Fruit fly (Drosophila melanogaster) whole organism, embryonic: ENCODE measurements around the gene sgll.

ENCODE experiments used
- Awh ChIP-seq: fragments of 200-800 bp; sonication (Bioruptor generic); IDR thresholded peaks from 2 replicates; pipeline ENCODE4, ENCODE4 v1.3.6; 2022; ENCODE audit warnings: missing biosample characterization, missing genetic modification characterization
- CG10274 ChIP-seq: fragments of 200-800 bp; sonication (Bioruptor generic); optimal IDR thresholded peaks from 3 replicates; lab custom pipeline; 2017; ENCODE audit warnings: missing biosample characterization, mild to moderate bottlenecking, missing genetic modification characterization
- CG10959 ChIP-seq: fragments of 200-800 bp; sonication (Bioruptor generic); IDR thresholded peaks from 2 replicates; pipeline ENCODE4 v1.3.6; 2022; ENCODE audit warnings: missing biosample characterization, missing genetic modification characterization
- CG11398 ChIP-seq: fragments of 200-800 bp; sonication (Bioruptor generic); optimal IDR thresholded peaks from 2 replicates; lab custom pipeline; 2016; ENCODE audit warnings: missing biosample characterization, missing genetic modification characterization
- CG12104 ChIP-seq: fragments of 200-800 bp; sonication (Bioruptor generic); optimal IDR thresholded peaks from 3 replicates; lab custom pipeline; 2016; ENCODE audit warnings: missing biosample characterization, missing genetic modification characterization
- CG12155 ChIP-seq: fragments of 200-800 bp; sonication (Bioruptor generic); optimal IDR thresholded peaks from 3 replicates; lab custom pipeline; 2016; ENCODE audit warnings: missing biosample characterization, missing genetic modification characterization
- CG12659 ChIP-seq: fragments of 200-800 bp; sonication (Bioruptor generic); optimal IDR thresholded peaks from 3 replicates; lab custom pipeline; 2017; ENCODE audit warnings: mild to moderate bottlenecking, missing biosample characterization, missing genetic modification reagents, missing genetic modification characterization
- CG13894 ChIP-seq: fragments of 200-800 bp; sonication (Bioruptor generic); optimal IDR thresholded peaks from 3 replicates; lab custom pipeline; 2018; ENCODE audit warnings: missing biosample characterization, mild to moderate bottlenecking, missing genetic modification characterization, moderate library complexity
- CG14441 ChIP-seq: fragments of 200-800 bp; sonication (Bioruptor generic); IDR thresholded peaks from 2 replicates; pipeline ENCODE4 v1.3.6; 2022; ENCODE audit warnings: missing biosample characterization, missing genetic modification characterization
- CG15601 ChIP-seq: fragments of 200-800 bp; sonication (Bioruptor generic); optimal IDR thresholded peaks from 3 replicates; lab custom pipeline; 2019; ENCODE audit warnings: missing biosample characterization, mild to moderate bottlenecking, missing genetic modification characterization, moderate library complexity
- CG16815 ChIP-seq: fragments of 200-800 bp; sonication (Bioruptor generic); optimal IDR thresholded peaks from 3 replicates; lab custom pipeline; 2017; ENCODE audit warnings: missing biosample characterization, mild to moderate bottlenecking, missing genetic modification characterization
- CG18599 ChIP-seq: fragments of 200-800 bp; sonication (Bioruptor generic); optimal IDR thresholded peaks from 3 replicates; lab custom pipeline; 2017; ENCODE audit warnings: missing biosample characterization, missing genetic modification characterization, mild to moderate bottlenecking, moderate library complexity, missing genetic modification reagents
- CG2116 ChIP-seq: fragments of 200-800 bp; sonication (Bioruptor generic); optimal IDR thresholded peaks from 3 replicates; lab custom pipeline; 2018; ENCODE audit warnings: missing biosample characterization, mild to moderate bottlenecking, missing genetic modification characterization
- CG2199 ChIP-seq: fragments of 200-800 bp; sonication (Bioruptor generic); IDR thresholded peaks from 3 replicates; pipeline ENCODE4 v1.3.6; 2022; ENCODE audit warnings: missing biosample characterization, missing genetic modification characterization
- CG3838 ChIP-seq: fragments of 200-800 bp; sonication (Bioruptor generic); optimal IDR thresholded peaks from 3 replicates; lab custom pipeline; 2016; ENCODE audit warnings: missing biosample characterization, missing genetic modification characterization
- CG42726 ChIP-seq: fragments of 200-800 bp; sonication (Bioruptor generic); IDR thresholded peaks from 2 replicates; pipeline ENCODE4 v1.3.6; 2022; ENCODE audit warnings: missing biosample characterization, missing genetic modification characterization; ENCODE audit not compliant: partially characterized antibody
- CG4360 ChIP-seq: fragments of 200-800 bp; sonication (Bioruptor generic); IDR thresholded peaks from 2 replicates; pipeline ENCODE4 v1.3.6; 2022; ENCODE audit warnings: missing biosample characterization, missing genetic modification characterization
- CG4424 ChIP-seq: fragments of 200-800 bp; sonication (Bioruptor generic); optimal IDR thresholded peaks from 3 replicates; lab custom pipeline; 2016; ENCODE audit warnings: missing biosample characterization, missing genetic modification characterization
- CG6175 ChIP-seq: fragments of 200-800 bp; sonication (Bioruptor generic); IDR thresholded peaks from 3 replicates; pipeline ENCODE4 v1.3.6; 2022; ENCODE audit warnings: missing biosample characterization, missing genetic modification characterization
- CG6654 ChIP-seq: fragments of 200-800 bp; sonication (Bioruptor generic); optimal IDR thresholded peaks from 2 replicates; lab custom pipeline; 2017; ENCODE audit warnings: missing biosample characterization, mild to moderate bottlenecking, missing genetic modification characterization
- CG7357 ChIP-seq: fragments of 200-800 bp; sonication (Bioruptor generic); IDR thresholded peaks from 3 replicates; pipeline ENCODE4 v1.3.6; 2022; ENCODE audit warnings: missing biosample characterization, missing genetic modification characterization
- CG7786 ChIP-seq: fragments of 200-800 bp; sonication (Bioruptor generic); optimal IDR thresholded peaks from 2 replicates; lab custom pipeline; 2016; ENCODE audit warnings: missing biosample characterization, missing genetic modification characterization
- CG8290 ChIP-seq, 3 experiments: fragments of 200-800 bp; sonication (Bioruptor generic); optimal IDR thresholded peaks; 2 replicates each; lab custom pipeline; 2016 to 2019; ENCODE audit warnings: missing biosample characterization in 3 of 3, missing genetic modification characterization in 3 of 3, mild to moderate bottlenecking in 2 of 3, moderate library complexity in 1 of 3
- CHES-1-like ChIP-seq: fragments of 200-800 bp; sonication (Bioruptor generic); optimal IDR thresholded peaks from 2 replicates; lab custom pipeline; 2016; ENCODE audit warnings: missing biosample characterization, missing genetic modification characterization
- CTCF ChIP-seq: fragments of 200-800 bp; sonication (Bioruptor generic); optimal IDR thresholded peaks from 2 replicates; lab custom pipeline; 2017; ENCODE audit warnings: missing biosample characterization, mild to moderate bottlenecking, missing genetic modification characterization, moderate library complexity
- HLH54F ChIP-seq: fragments of 200-800 bp; sonication (Bioruptor generic); optimal IDR thresholded peaks from 3 replicates; lab custom pipeline; 2016; ENCODE audit warnings: missing biosample characterization, missing genetic modification characterization
- Hsf ChIP-seq: fragments of 200-800 bp; sonication (Bioruptor generic); optimal IDR thresholded peaks from 3 replicates; lab custom pipeline; 2016; ENCODE audit warnings: missing biosample characterization, missing genetic modification characterization
- Med ChIP-seq: fragments of 200-800 bp; sonication (Bioruptor generic); peaks from one replicate; lab custom pipeline; 2016; ENCODE audit warnings: missing biosample characterization, missing genetic modification characterization, mild to moderate bottlenecking, inconsistent platforms, moderate library complexity
- Spps ChIP-seq: fragments of 200-800 bp; sonication (Bioruptor generic); optimal IDR thresholded peaks from 2 replicates; lab custom pipeline; 2018; ENCODE audit warnings: missing biosample characterization, mild to moderate bottlenecking, missing genetic modification characterization
- Tbp ChIP-seq: fragments of >200 bp; optimal IDR thresholded peaks from 2 replicates; lab custom pipeline; 2018; ENCODE audit warnings: missing biosample characterization, missing genetic modification characterization
- Trl ChIP-seq, 3 experiments: fragments of >200 bp in 2 of 3; fragments of 200-800 bp in 1 of 3; sonication (Bioruptor generic) in 1 of 3; optimal IDR thresholded peaks; 2 replicates in 1 of 3; 3 replicates in 2 of 3; lab custom pipeline; 2016 to 2017; ENCODE audit warnings: missing biosample characterization in 1 of 3, missing genetic modification characterization in 1 of 3
- btn ChIP-seq: fragments of 200-800 bp; sonication (Bioruptor generic); optimal IDR thresholded peaks from 2 replicates; lab custom pipeline; 2016; ENCODE audit warnings: missing biosample characterization, missing genetic modification characterization
- da ChIP-seq: fragments of 200-800 bp; sonication (Bioruptor generic); optimal IDR thresholded peaks from 2 replicates; lab custom pipeline; 2016; ENCODE audit warnings: missing biosample characterization, missing genetic modification characterization
- emc ChIP-seq: fragments of 200-800 bp; sonication (Bioruptor generic); optimal IDR thresholded peaks from 2 replicates; lab custom pipeline; 2016; ENCODE audit warnings: missing biosample characterization, missing genetic modification characterization
- en ChIP-seq: fragments of 200-800 bp; sonication (Bioruptor generic); optimal IDR thresholded peaks from 2 replicates; lab custom pipeline; 2016; ENCODE audit warnings: missing biosample characterization, missing genetic modification characterization
- esg ChIP-seq: fragments of 200-800 bp; sonication (Bioruptor generic); conservative IDR thresholded peaks from 2 replicates; pipeline ENCODE4 v1.3.6; 2022; ENCODE audit warnings: missing biosample characterization, missing genetic modification characterization
- gcm2 ChIP-seq: fragments of 200-800 bp; sonication (Bioruptor generic); optimal IDR thresholded peaks from 2 replicates; lab custom pipeline; 2016; ENCODE audit warnings: missing biosample characterization, missing genetic modification characterization
- ind ChIP-seq: fragments of 200-800 bp; sonication (Bioruptor generic); optimal IDR thresholded peaks from 3 replicates; lab custom pipeline; 2016; ENCODE audit warnings: missing biosample characterization, missing genetic modification characterization
- inv ChIP-seq: fragments of 200-800 bp; sonication (Bioruptor generic); IDR thresholded peaks from 2 replicates; pipeline ENCODE4 v1.3.6; 2022; ENCODE audit warnings: missing biosample characterization, missing genetic modification characterization; ENCODE audit not compliant: partially characterized antibody
- oc ChIP-seq: fragments of 200-800 bp; sonication (Bioruptor generic); optimal IDR thresholded peaks from 2 replicates; lab custom pipeline; 2018; ENCODE audit warnings: missing biosample characterization, mild to moderate bottlenecking, missing genetic modification characterization, moderate library complexity
- onecut ChIP-seq: fragments of 200-800 bp; sonication (Bioruptor generic); IDR thresholded peaks from 2 replicates; pipeline ENCODE4 v1.3.6; 2022; ENCODE audit warnings: missing biosample characterization, missing genetic modification characterization
- ranshi ChIP-seq: fragments of 200-800 bp; sonication (Bioruptor generic); IDR thresholded peaks from 2 replicates; pipeline ENCODE4 v1.3.6; 2022; ENCODE audit warnings: missing biosample characterization, missing genetic modification characterization
- sisA ChIP-seq: fragments of 200-800 bp; sonication (Bioruptor generic); IDR thresholded peaks from 2 replicates; pipeline ENCODE4 v1.3.6; 2022; ENCODE audit warnings: missing biosample characterization, missing genetic modification characterization
- slbo ChIP-seq: fragments of 200-800 bp; sonication (Bioruptor generic); IDR thresholded peaks from 2 replicates; pipeline ENCODE4 v1.3.6; 2022; ENCODE audit warnings: missing biosample characterization, missing genetic modification characterization
- sob ChIP-seq: fragments of 200-800 bp; sonication (Bioruptor generic); IDR thresholded peaks from 2 replicates; pipeline ENCODE4 v1.3.6; 2022; ENCODE audit warnings: missing biosample characterization, missing genetic modification characterization
- tx ChIP-seq: fragments of 200-800 bp; sonication (Bioruptor generic); optimal IDR thresholded peaks from 2 replicates; lab custom pipeline; 2016; ENCODE audit warnings: missing biosample characterization, missing genetic modification characterization
- usp ChIP-seq: fragments of >200 bp; optimal IDR thresholded peaks from 2 replicates; lab custom pipeline; 2017; ENCODE audit warnings: missing biosample characterization, missing genetic modification characterization
- wek ChIP-seq: fragments of 200-800 bp; sonication (Bioruptor generic); optimal IDR thresholded peaks from 3 replicates; lab custom pipeline; 2018; ENCODE audit warnings: missing biosample characterization, mild to moderate bottlenecking, missing genetic modification characterization, moderate library complexity
- zfh2 ChIP-seq: fragments of 200-800 bp; sonication (Bioruptor generic); optimal IDR thresholded peaks from 2 replicates; lab custom pipeline; 2016; ENCODE audit warnings: missing biosample characterization, missing genetic modification characterization

sgll gene

DNA sequence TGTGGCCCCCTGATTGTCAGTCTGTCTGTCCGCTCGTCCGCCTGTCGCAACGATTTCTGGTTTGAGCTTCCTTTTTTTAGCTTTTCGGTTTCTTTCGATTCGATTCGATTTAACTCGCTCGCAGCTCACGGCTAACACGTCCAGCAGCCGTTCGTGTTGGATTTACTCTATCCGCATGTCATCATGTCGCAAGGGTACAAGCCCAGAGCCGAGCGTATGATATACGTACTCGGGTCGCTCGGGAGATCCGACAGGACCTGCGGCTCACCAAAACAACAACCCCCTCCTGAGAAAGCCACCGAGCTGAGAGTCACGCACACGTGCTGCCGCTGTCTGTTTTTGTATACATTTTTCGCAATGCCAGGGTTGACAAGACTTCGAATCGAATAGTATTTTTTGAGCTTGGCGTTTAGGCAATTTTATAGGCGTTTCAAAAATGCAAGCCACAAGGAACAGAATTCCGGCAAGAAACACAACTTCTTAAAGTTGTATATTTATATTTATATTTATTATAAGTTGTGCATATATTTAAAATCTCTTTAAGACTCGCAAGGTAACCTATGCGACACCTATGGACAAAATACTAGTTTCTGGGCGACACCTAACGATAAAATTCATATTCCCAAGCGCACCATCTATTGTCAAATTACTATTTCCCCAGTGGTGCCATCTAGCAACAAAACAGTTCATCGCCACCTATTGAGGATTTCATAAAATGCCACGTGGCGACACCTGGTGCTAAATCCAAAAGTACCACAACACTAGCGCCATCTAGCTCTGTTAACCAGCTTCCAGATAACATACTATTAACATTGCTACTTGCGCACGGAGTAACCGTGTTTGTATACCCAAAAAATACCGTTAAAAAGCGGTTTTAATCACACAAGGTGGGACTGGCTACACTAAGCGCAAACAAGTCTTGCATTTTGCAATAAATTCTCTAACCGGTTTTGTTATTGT is at the start of gene sgll, which contains the start of gene CG2993:
Gene sgll, plus strand, starts transcription at position 871 of the 960 bp plus-strand sequence.
Gene CG2993, minus strand, starts transcription at position 353 of the 960 bp plus-strand sequence.
- TF ChIP-seq ranshi (peak; percentile 90; the same call in 1 of the 2 replicates), usp (no peak), Spps (no peak), CG18599 (GFP tag; lab: Kevin White, UChicago) (peak; percentile 80), CG2199 (GFP tag; lab: Robert Waterston, UW) (peak; percentile 93), oc (tag; lab: Kevin White, UChicago) (peak; percentile 39), CG42726 (GFP tag; lab: Robert Waterston, UW) (peak; percentile 83), CTCF (GFP tag; lab: Kevin White, UChicago) (peak; percentile 100), CHES-1-like (GFP tag; lab: Kevin White, UChicago) (peak; percentile 85), esg (GFP tag; lab: Robert Waterston, UW) (peak; percentile 71), slbo (GFP tag; lab: Robert Waterston, UW) (peak; percentile 98), Hsf (peak; percentile 97), CG6654 (GFP tag; lab: Kevin White, UChicago) (peak; percentile 77), tx (GFP tag; lab: Kevin White, UChicago) (peak; percentile 80), en (GFP tag; lab: Kevin White, UChicago) (peak; percentile 91), CG3838 (GFP tag; lab: Kevin White, UChicago) (peak; percentile 84), CG12104 (GFP tag; lab: Kevin White, UChicago) (peak; percentile 65), HLH54F (GFP tag; lab: Kevin White, UChicago) (peak; percentile 91), ind (GFP tag; lab: Kevin White, UChicago) (peak; percentile 95), Trl (optimal IDR thresholded peaks at IDR 0.05; lab: Kevin White, UChicago) (no peak), Trl (GFP tag; optimal IDR thresholded peaks at IDR 0.05; lab: Kevin White, UChicago) (peak; percentile 98), inv (GFP tag; lab: Robert Waterston, UW) (no peak; the same call in 1 of the 2 replicates), CG10274 (GFP tag; lab: Kevin White, UChicago) (peak; percentile 69), sob (GFP tag; lab: Robert Waterston, UW) (peak; percentile 92), gcm2 (peak; percentile 69), CG12155 (GFP tag; lab: Kevin White, UChicago) (peak; percentile 88), CG10959 (GFP tag; lab: Robert Waterston, UW) (peak; percentile 96), CG6175 (GFP tag; lab: Robert Waterston, UW) (peak; percentile 86), CG4360 (no peak; the same call in 1 of the 2 replicates), btn (GFP tag; lab: Kevin White, UChicago) (peak; percentile 90), CG2116 (GFP tag; lab: Kevin White, UChicago) (peak; percentile 83), CG8290 (GFP tag; optimal IDR thresholded peaks at IDR 0.05; lab: Kevin White, UChicago) (peak; percentile 97), CG8290 (tag; optimal IDR thresholded peaks at IDR 0.05; lab: Kevin White, UChicago) (peak; percentile 71 to 98), Tbp (GFP tag; lab: Kevin White, UChicago) (no peak), onecut (GFP tag; lab: Robert Waterston, UW) (peak; percentile 92), CG4424 (GFP tag; lab: Kevin White, UChicago) (peak; percentile 92), da (GFP tag; lab: Kevin White, UChicago) (peak; percentile 93), CG15601 (tag; lab: Kevin White, UChicago) (no peak), CG12659 (GFP tag; lab: Kevin White, UChicago) (peak; percentile 81), emc (GFP tag; lab: Kevin White, UChicago) (peak; percentile 91), Med (GFP tag; lab: Kevin White, UChicago) (peak; percentile 99), Awh (GFP tag; lab: Robert Waterston, UW) (peak; percentile 92), sisA (GFP tag; lab: Robert Waterston, UW) (peak; percentile 96), CG13894 (peak; percentile 54), zfh2 (GFP tag; lab: Kevin White, UChicago) (peak; percentile 75), CG7357 (GFP tag; lab: Robert Waterston, UW) (peak; percentile 80), CG11398 (peak; percentile 82), wek (peak; percentile 62), CG7786 (GFP tag; lab: Kevin White, UChicago) (peak; percentile 88), CG16815 (GFP tag; lab: Kevin White, UChicago) (peak; percentile 93), CG14441 (GFP tag; lab: Robert Waterston, UW) (peak; percentile 93)
